Fruit fly (Drosophila melanogaster) S2 (cell line): ENCODE data around the gene Cpr100A.

Experiments used
- CG8478 ChIP-seq: fragments of >200 bp; optimal IDR thresholded peaks from 2 replicates; lab custom pipeline; 2018
- CTCF ChIP-seq, 2 experiments: fragments of >200 bp; optimal IDR thresholded peaks; 2 replicates each; lab custom pipeline; 2018

dm6 chr3R:30855176-30855575 is 12.1 kb upstream of the Cpr100A start:
- no peak for TF ChIP-seq CG8478 (lab: Kevin White, UChicago)
- no peak for TF ChIP-seq CTCF (optimal IDR thresholded peaks at IDR 0.05; lab: Kevin White, UChicago)
